Worm (Caenorhabditis elegans): ENCODE measurements around the gene C25F6.1.

C25F6.1 gene

ce11 chrX:5507926-5508325, 21.6 kb downstream of the C25F6.1 start:
- no peak for TF ChIP-seq Y79H2A.3 (GFP tag; conservative IDR thresholded peaks at IDR 0.05)
- 0 out of 2 replicates have a peak, but pooled peaks have one; percentile 7 for TF ChIP-seq ceh-58 (GFP tag; IDR thresholded peaks at IDR 0.05)

DNA sequence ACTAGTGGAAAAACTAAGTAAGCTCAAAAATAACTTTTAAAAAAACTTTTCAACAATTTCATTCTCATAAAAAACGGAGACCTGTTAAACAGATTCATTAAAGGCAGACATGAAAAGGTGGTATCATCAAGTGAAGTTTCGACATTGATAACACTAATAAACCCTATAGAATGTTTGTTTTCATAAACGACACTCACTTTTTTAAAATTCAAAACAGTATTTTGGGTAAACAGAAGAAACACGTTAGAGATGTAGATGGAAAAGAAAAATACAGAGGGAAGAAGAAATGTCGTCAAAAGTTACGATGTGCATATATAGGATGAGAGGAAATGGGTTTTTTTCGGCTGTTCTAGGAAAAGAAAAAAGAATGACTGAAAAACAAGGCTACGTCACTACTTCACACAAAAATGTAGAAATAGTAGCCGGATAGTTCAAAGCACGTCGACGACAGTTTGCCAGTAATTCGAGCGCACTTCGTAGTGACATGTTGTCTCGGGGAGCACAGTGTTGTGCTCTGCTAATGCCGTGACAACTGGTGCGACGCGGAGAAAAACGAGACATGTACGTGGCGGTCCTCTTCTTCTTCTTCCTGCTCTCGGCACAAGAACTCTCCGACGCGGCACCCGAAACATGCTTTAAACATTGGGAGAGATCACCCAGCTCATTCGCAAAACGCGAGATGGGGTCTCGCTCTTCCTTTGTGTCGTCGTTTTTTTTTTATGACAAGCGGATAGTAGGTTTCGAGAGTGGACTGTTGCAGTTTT, 23.0 kb downstream of the C25F6.1 start:
- TF ChIP-seq sdz-38 (tag; optimal IDR thresholded peaks at IDR 0.05): no peak
- no peak for TF ChIP-seq repo-1 (tag; optimal IDR thresholded peaks at IDR 0.05)
- no peak for TF ChIP-seq snpc-1.1 (tag; optimal IDR thresholded peaks at IDR 0.05; ENCODE audit: insufficient read depth)
- TF ChIP-seq attf-6 (GFP tag; IDR thresholded peaks at IDR 0.05): no peak
- 0 out of 2 replicates have a peak, but pooled peaks have one; percentile 9 for TF ChIP-seq bed-2 (GFP tag; IDR thresholded peaks at IDR 0.05)
- no peak for TF ChIP-seq ceh-100 (GFP tag; IDR thresholded peaks at IDR 0.05)
- TF ChIP-seq akir-1 (GFP tag; optimal IDR thresholded peaks at IDR 0.05): no peak
- TF ChIP-seq nhr-120 (GFP tag; IDR thresholded peaks at IDR 0.05): no peak
- TF ChIP-seq F39B2.1 (GFP tag; IDR thresholded peaks at IDR 0.05): no peak
- TF ChIP-seq aptf-3 (GFP tag; IDR thresholded peaks at IDR 0.05): no peak
- TF ChIP-seq attf-3 (GFP tag; conservative IDR thresholded peaks at IDR 0.05): no peak
- no peak for TF ChIP-seq nhr-27 (tag; optimal IDR thresholded peaks at IDR 0.05)
- TF ChIP-seq ceh-79 (tag; optimal IDR thresholded peaks at IDR 0.05): no peak
- TF ChIP-seq dox-1 (GFP tag; IDR thresholded peaks at IDR 0.05): no peak
- peak; percentile 58 for TF ChIP-seq zfh-2 (GFP tag; conservative IDR thresholded peaks at IDR 0.05)
- TF ChIP-seq die-1 (tag; optimal IDR thresholded peaks at IDR 0.05): no peak
- TF ChIP-seq unc-130 (GFP tag; optimal IDR thresholded peaks at IDR 0.05): no peak
- peak; percentile 22 for TF ChIP-seq nhr-80 (tag; optimal IDR thresholded peaks at IDR 0.05)

- TF ChIP-seq gei-17 (GFP tag; optimal IDR thresholded peaks at IDR 0.05) (no peak), nfyb-1 (GFP tag; IDR thresholded peaks at IDR 0.05) (no peak), F39B2.1 (GFP tag; IDR thresholded peaks at IDR 0.05) (no peak), Y67H2A.10 (GFP tag; conservative IDR thresholded peaks at IDR 0.05) (no peak), madf-3 (GFP tag; IDR thresholded peaks at IDR 0.05) (no peak), F49E8.2 (tag; optimal IDR thresholded peaks at IDR 0.05; ENCODE audit: insufficient read depth) (no peak), attf-6 (GFP tag; IDR thresholded peaks at IDR 0.05) (no peak), him-1 (tag; optimal IDR thresholded peaks at IDR 0.05) (no peak), F55B11.4 (tag; optimal IDR thresholded peaks at IDR 0.05; ENCODE audit: borderline replicate concordance, insufficient read depth) (no peak), F10E7.11 (tag; optimal IDR thresholded peaks at IDR 0.05) (no peak), cebp-1 (GFP tag; IDR thresholded peaks at IDR 0.05) (no peak), cebp-1 (tag; optimal IDR thresholded peaks at IDR 0.05) (no peak), nhr-80 (tag; optimal IDR thresholded peaks at IDR 0.05) (no peak), sptf-2 (GFP tag; optimal IDR thresholded peaks at IDR 0.05) (no peak), lin-40 (tag; optimal IDR thresholded peaks at IDR 0.05) (no peak)
Measured at ce11 chrX:5512227-5512626, 25.9 kb downstream of the C25F6.1 start, which contains the start of gene T23F2.3. TSS of gene T23F2.3 (minus strand) at chrX:5512327.

- no peak for TF ChIP-seq Y53F4B.3 (GFP tag; IDR thresholded peaks at IDR 0.05)
- no peak for TF ChIP-seq hmg-1.2 (GFP tag; IDR thresholded peaks at IDR 0.05)
- TF ChIP-seq tbp1 (GFP tag; optimal IDR thresholded peaks at IDR 0.05): no peak
- no peak for TF ChIP-seq lsl-1 (GFP tag; optimal IDR thresholded peaks at IDR 0.05)
- no peak for TF ChIP-seq sdz-38 (tag; optimal IDR thresholded peaks at IDR 0.05)
- no peak for TF ChIP-seq ztf-25 (GFP tag; IDR thresholded peaks at IDR 0.05)
- TF ChIP-seq snpc-4 (GFP tag; optimal IDR thresholded peaks at IDR 0.05): no peak
- TF ChIP-seq snpc-4 (tag; optimal IDR thresholded peaks at IDR 0.05): no peak
- TF ChIP-seq unc-62 (GFP tag; optimal IDR thresholded peaks at IDR 0.05): no peak
- TF ChIP-seq tbx-9 (tag; optimal IDR thresholded peaks at IDR 0.05; ENCODE audit: borderline replicate concordance): no peak
- TF ChIP-seq let-526 (GFP tag; IDR thresholded peaks at IDR 0.05): no peak
- TF ChIP-seq nhr-179 (tag; optimal IDR thresholded peaks at IDR 0.05): no peak
- no peak for TF ChIP-seq him-1 (tag; optimal IDR thresholded peaks at IDR 0.05)
- no peak for TF ChIP-seq attf-6 (GFP tag; IDR thresholded peaks at IDR 0.05)
- TF ChIP-seq Y95B8A.8 (GFP tag; IDR thresholded peaks at IDR 0.05): no peak
- TF ChIP-seq snpc-1.1 (tag; optimal IDR thresholded peaks at IDR 0.05; ENCODE audit: insufficient read depth): no peak
Measured at ce11 chrX:5512707-5513106, 26.4 kb downstream of the C25F6.1 start.

Measured in whole organism, young adult.